Fruit fly (Drosophila melanogaster) whole organism, embryonic: ENCODE results near the gene Or92a.

Experiments
- Adf1 ChIP-seq: fragments of 200-800 bp; sonication (Bioruptor generic); IDR thresholded peaks from 2 replicates; pipeline ENCODE4 v1.3.6; 2022; ENCODE audit warnings: missing biosample characterization, missing genetic modification characterization
- BEAF-32 ChIP-seq: fragments of 200-800 bp; sonication (Bioruptor generic); optimal IDR thresholded peaks from 3 replicates; lab custom pipeline; 2017; ENCODE audit warnings: missing biosample characterization, missing genetic modification characterization, mild to moderate bottlenecking, moderate library complexity, missing genetic modification reagents
- Blimp-1 ChIP-seq: fragments of 200-800 bp; sonication (Bioruptor generic); optimal IDR thresholded peaks from 3 replicates; lab custom pipeline; 2018; ENCODE audit warnings: missing biosample characterization, missing genetic modification characterization, mild to moderate bottlenecking, moderate library complexity, missing genetic modification reagents
- CG13123 ChIP-seq: fragments of 200-800 bp; sonication (Bioruptor generic); optimal IDR thresholded peaks from 2 replicates; lab custom pipeline; 2016; ENCODE audit warnings: missing biosample characterization, missing genetic modification characterization
- CG13287 ChIP-seq: fragments of 200-800 bp; sonication (Bioruptor generic); IDR thresholded peaks from 2 replicates; pipeline ENCODE4 v1.3.6; 2022; ENCODE audit warnings: missing biosample characterization, missing genetic modification characterization; ENCODE audit not compliant: partially characterized antibody
- CG14441 ChIP-seq: fragments of 200-800 bp; sonication (Bioruptor generic); IDR thresholded peaks from 2 replicates; pipeline ENCODE4 v1.3.6; 2022; ENCODE audit warnings: missing biosample characterization, missing genetic modification characterization
- CG1602 ChIP-seq: fragments of 200-800 bp; sonication (Bioruptor generic); optimal IDR thresholded peaks from 3 replicates; lab custom pipeline; 2016; ENCODE audit warnings: missing biosample characterization, missing genetic modification characterization
- CG1603 ChIP-seq: fragments of 200-800 bp; sonication (Bioruptor generic); optimal IDR thresholded peaks from 2 replicates; lab custom pipeline; 2019; ENCODE audit warnings: missing biosample characterization, mild to moderate bottlenecking, missing genetic modification characterization, moderate library complexity
- CG16813 ChIP-seq: fragments of 200-800 bp; sonication (Bioruptor generic); IDR thresholded peaks from 3 replicates; pipeline ENCODE4 v1.3.6; 2022; ENCODE audit warnings: missing biosample characterization, missing genetic modification characterization; ENCODE audit not compliant: partially characterized antibody
- CG17186 ChIP-seq: fragments of 200-800 bp; sonication (Bioruptor generic); optimal IDR thresholded peaks from 3 replicates; lab custom pipeline; 2017; ENCODE audit warnings: missing biosample characterization, missing genetic modification reagents, missing genetic modification characterization
- CG17802 ChIP-seq: fragments of 200-800 bp; sonication (Bioruptor generic); optimal IDR thresholded peaks from 2 replicates; lab custom pipeline; 2018; ENCODE audit warnings: missing biosample characterization, mild to moderate bottlenecking, missing genetic modification characterization, moderate library complexity
- CG32532 ChIP-seq: fragments of 200-800 bp; sonication (Bioruptor generic); IDR thresholded peaks from 2 replicates; pipeline ENCODE4 v1.3.6; 2022; ENCODE audit warnings: missing biosample characterization, missing genetic modification characterization
- CG34376 ChIP-seq: fragments of 200-800 bp; sonication (Bioruptor generic); optimal IDR thresholded peaks from 2 replicates; lab custom pipeline; 2018; ENCODE audit warnings: missing biosample characterization, mild to moderate bottlenecking, missing genetic modification characterization
- CG3726 ChIP-seq: fragments of 200-800 bp; sonication (Bioruptor generic); IDR thresholded peaks from 3 replicates; pipeline ENCODE4, ENCODE4 v1.3.6; 2022; ENCODE audit warnings: missing biosample characterization, missing genetic modification characterization
- CG6689 ChIP-seq: fragments of 200-800 bp; sonication (Bioruptor generic); IDR thresholded peaks from 2 replicates; pipeline ENCODE4 v1.3.6; 2022; ENCODE audit warnings: missing biosample characterization, missing genetic modification characterization
- CG6791 ChIP-seq: fragments of 200-800 bp; sonication (Bioruptor generic); IDR thresholded peaks from 3 replicates; pipeline ENCODE4 v1.3.6; 2022; ENCODE audit warnings: missing biosample characterization, missing genetic modification characterization; ENCODE audit not compliant: partially characterized antibody
- CG8388 ChIP-seq: fragments of 200-800 bp; sonication (Bioruptor generic); optimal IDR thresholded peaks from 2 replicates; lab custom pipeline; 2019; ENCODE audit warnings: missing biosample characterization, mild to moderate bottlenecking, missing genetic modification characterization, moderate library complexity
- CG9215 ChIP-seq: fragments of 200-800 bp; sonication (Bioruptor generic); IDR thresholded peaks from 2 replicates; pipeline ENCODE4 v1.3.6; 2022; ENCODE audit warnings: missing biosample characterization, missing genetic modification characterization
- CHES-1-like ChIP-seq: fragments of 200-800 bp; sonication (Bioruptor generic); optimal IDR thresholded peaks from 2 replicates; lab custom pipeline; 2016; ENCODE audit warnings: missing biosample characterization, missing genetic modification characterization
- Dek ChIP-seq: fragments of 200-800 bp; sonication (Bioruptor generic); optimal IDR thresholded peaks from 3 replicates; lab custom pipeline; 2019; ENCODE audit warnings: missing biosample characterization, mild to moderate bottlenecking, missing genetic modification characterization, moderate library complexity
- Dip2 ChIP-seq: fragments of 200-800 bp; sonication (Bioruptor generic); IDR thresholded peaks from 2 replicates; pipeline ENCODE4 v1.3.6; 2022; ENCODE audit warnings: missing biosample characterization, missing genetic modification characterization
- Dp ChIP-seq: fragments of 200-800 bp; sonication (Bioruptor generic); optimal IDR thresholded peaks from 2 replicates; lab custom pipeline; 2018; ENCODE audit warnings: missing biosample characterization, mild to moderate bottlenecking, missing genetic modification characterization, moderate library complexity
- Dref ChIP-seq: fragments of 200-800 bp; sonication (Bioruptor generic); IDR thresholded peaks from 2 replicates; pipeline ENCODE4 v1.3.6; 2022; ENCODE audit warnings: missing biosample characterization, missing genetic modification characterization
- E2f2 ChIP-seq: fragments of 200-800 bp; sonication (Bioruptor generic); IDR thresholded peaks from 2 replicates; pipeline ENCODE4 v1.3.6; 2022; ENCODE audit warnings: missing biosample characterization, missing genetic modification characterization
- Ets65A ChIP-seq: fragments of 200-800 bp; sonication (Bioruptor generic); peaks from one replicate; lab custom pipeline; 2016; ENCODE audit warnings: missing biosample characterization, missing genetic modification characterization
- HLH4C ChIP-seq: fragments of 200-800 bp; sonication (Bioruptor generic); IDR thresholded peaks from 3 replicates; pipeline ENCODE4 v1.3.6; 2022; ENCODE audit warnings: missing biosample characterization, missing genetic modification characterization; ENCODE audit not compliant: partially characterized antibody
- HmgZ ChIP-seq: fragments of 200-800 bp; sonication (Bioruptor generic); optimal IDR thresholded peaks from 2 replicates; lab custom pipeline; 2018; ENCODE audit warnings: missing biosample characterization, mild to moderate bottlenecking, missing genetic modification characterization
- Lim3 ChIP-seq: fragments of 200-800 bp; sonication (Bioruptor generic); IDR thresholded peaks from 2 replicates; pipeline ENCODE4 v1.3.6; 2022; ENCODE audit warnings: missing biosample characterization, missing genetic modification characterization
- MBD-R2 ChIP-seq: fragments of 200-800 bp; sonication (Bioruptor generic); IDR thresholded peaks from 2 replicates; pipeline ENCODE4 v1.3.6; 2022; ENCODE audit warnings: missing biosample characterization, missing genetic modification characterization
- Myb ChIP-seq: fragments of 200-800 bp; sonication (Bioruptor generic); optimal IDR thresholded peaks from 2 replicates; lab custom pipeline; 2016; ENCODE audit warnings: missing biosample characterization, missing genetic modification characterization
- Scr ChIP-seq: fragments of 200-800 bp; sonication (Bioruptor generic); IDR thresholded peaks from 2 replicates; pipeline ENCODE4 v1.3.6; 2022; ENCODE audit warnings: missing biosample characterization, missing genetic modification characterization; ENCODE audit not compliant: partially characterized antibody
- Tbp ChIP-seq: fragments of >200 bp; optimal IDR thresholded peaks from 2 replicates; lab custom pipeline; 2018; ENCODE audit warnings: missing biosample characterization, missing genetic modification characterization
- amos ChIP-seq: fragments of 200-800 bp; sonication (Bioruptor generic); IDR thresholded peaks from 2 replicates; pipeline ENCODE4 v1.3.6; 2022; ENCODE audit warnings: missing biosample characterization, missing genetic modification characterization; ENCODE audit not compliant: partially characterized antibody
- ap ChIP-seq: fragments of 200-800 bp; sonication (Bioruptor generic); IDR thresholded peaks from 2 replicates; pipeline ENCODE4 v1.3.6; 2022; ENCODE audit warnings: missing biosample characterization, missing genetic modification characterization
- ci ChIP-seq: fragments of 200-800 bp; sonication (Bioruptor generic); IDR thresholded peaks from 3 replicates; pipeline ENCODE4 v1.3.6; 2022; ENCODE audit warnings: missing biosample characterization, missing genetic modification characterization
- fru ChIP-seq: fragments of >200 bp; optimal IDR thresholded peaks from 2 replicates; lab custom pipeline; 2017
- gcm ChIP-seq: fragments of 200-800 bp; sonication (Bioruptor generic); optimal IDR thresholded peaks from 2 replicates; lab custom pipeline; 2019; ENCODE audit warnings: missing biosample characterization, mild to moderate bottlenecking, missing genetic modification characterization, moderate library complexity
- grn ChIP-seq: fragments of 200-800 bp; sonication (Bioruptor generic); optimal IDR thresholded peaks from 3 replicates; lab custom pipeline; 2017; ENCODE audit warnings: missing biosample characterization, missing genetic modification characterization
- lbe ChIP-seq: fragments of 200-800 bp; sonication (Bioruptor generic); optimal IDR thresholded peaks from 2 replicates; lab custom pipeline; 2016; ENCODE audit warnings: missing biosample characterization, mild to moderate bottlenecking, missing genetic modification characterization
- nau ChIP-seq: fragments of 200-800 bp; sonication (Bioruptor generic); optimal IDR thresholded peaks from 3 replicates; lab custom pipeline; 2017; ENCODE audit warnings: missing biosample characterization, mild to moderate bottlenecking, missing genetic modification characterization, missing genetic modification reagents
- nerfin-2 ChIP-seq: fragments of 200-800 bp; sonication (Bioruptor generic); IDR thresholded peaks from 2 replicates; pipeline ENCODE4 v1.3.6; 2022; ENCODE audit warnings: missing biosample characterization, missing genetic modification characterization; ENCODE audit not compliant: partially characterized antibody
- onecut ChIP-seq: fragments of 200-800 bp; sonication (Bioruptor generic); IDR thresholded peaks from 2 replicates; pipeline ENCODE4 v1.3.6; 2022; ENCODE audit warnings: missing biosample characterization, missing genetic modification characterization
- otp ChIP-seq: fragments of 200-800 bp; sonication (Bioruptor generic); IDR thresholded peaks from 3 replicates; pipeline ENCODE4, ENCODE4 v1.3.6; 2022; ENCODE audit warnings: missing biosample characterization, missing genetic modification characterization
- pnt ChIP-seq: fragments of 200-800 bp; sonication (Bioruptor generic); optimal IDR thresholded peaks from 3 replicates; lab custom pipeline; 2016; ENCODE audit warnings: missing biosample characterization, missing genetic modification characterization
- sens ChIP-seq: fragments of 200-800 bp; sonication (Bioruptor generic); peaks from one replicate; lab custom pipeline; 2016; ENCODE audit warnings: missing biosample characterization, missing genetic modification characterization
- sug ChIP-seq: fragments of 200-800 bp; optimal IDR thresholded peaks from 2 replicates; lab custom pipeline; 2019; ENCODE audit warnings: missing biosample characterization, mild to moderate bottlenecking, missing genetic modification characterization, moderate library complexity
- tna ChIP-seq: fragments of 200-800 bp; sonication (Bioruptor generic); IDR thresholded peaks from 2 replicates; pipeline ENCODE4 v1.3.6; 2022; ENCODE audit warnings: missing biosample characterization, missing genetic modification characterization; ENCODE audit not compliant: partially characterized antibody
- unc-4 ChIP-seq: fragments of 200-800 bp; sonication (Bioruptor generic); IDR thresholded peaks from 2 replicates; pipeline ENCODE4 v1.3.6; 2022; ENCODE audit warnings: missing biosample characterization, missing genetic modification characterization; ENCODE audit not compliant: partially characterized antibody
- vvl ChIP-seq: fragments of 200-800 bp; sonication (Bioruptor generic); IDR thresholded peaks from 2 replicates; pipeline ENCODE4 v1.3.6; 2022; ENCODE audit warnings: missing biosample characterization, missing genetic modification characterization

Gene Or92a

DNA sequence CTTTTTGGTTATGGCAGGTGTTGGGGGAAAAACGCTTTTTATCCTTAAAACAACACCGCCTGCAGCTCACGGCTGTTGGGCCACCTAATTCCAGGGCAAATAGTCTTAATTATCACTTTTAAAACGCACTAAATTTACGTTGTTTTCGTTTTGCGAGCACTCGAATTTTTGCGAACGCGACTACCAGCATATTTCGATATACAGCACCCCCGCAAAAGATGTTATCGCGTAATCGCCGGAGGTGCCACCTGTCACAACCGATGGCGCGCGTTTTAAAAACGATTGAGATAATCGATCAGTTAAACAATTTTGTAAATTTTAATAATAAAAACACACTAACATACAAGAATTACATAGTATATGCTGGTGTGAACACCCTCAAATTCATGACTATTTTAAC, 47.5 kb downstream of the Or92a start, which contains the start of gene Stat92E (continued):
- peak; percentile 96 for TF ChIP-seq E2f2 (GFP tag; lab: Robert Waterston, UW)
- 0 out of 2 replicates have a peak, but pooled peaks have one; percentile 40 for TF ChIP-seq MBD-R2 (GFP tag; lab: Robert Waterston, UW)
- TF ChIP-seq CG13287 (GFP tag; lab: Robert Waterston, UW), result peak; percentile 10; the same call in 1 of the 2 replicates
- TF ChIP-seq sug (tag; lab: Kevin White, UChicago), result peak; percentile 90
- no peak for TF ChIP-seq Ets65A
- TF ChIP-seq CG16813 (GFP tag; lab: Robert Waterston, UW), result peak; percentile 35; the same call in 1 of the 3 replicates
- no peak for TF ChIP-seq Adf1 (GFP tag; lab: Robert Waterston, UW)
- TF ChIP-seq Dref (GFP tag; lab: Robert Waterston, UW), result peak; percentile 83
- no peak for TF ChIP-seq CG17802 (tag; lab: Kevin White, UChicago)
- peak; percentile 15; the same call in 1 of the 2 replicates for TF ChIP-seq unc-4 (GFP tag; lab: Robert Waterston, UW)
- no peak for TF ChIP-seq CG6689 (GFP tag; lab: Robert Waterston, UW)
- 0 out of 2 replicates have a peak, but pooled peaks have one; percentile 5 for TF ChIP-seq vvl
- TF ChIP-seq Scr, result peak; percentile 37; the same call in 1 of the 2 replicates
- TF ChIP-seq CG32532 (GFP tag; lab: Robert Waterston, UW), result no peak
- peak; percentile 33; the same call in 1 of the 2 replicates for TF ChIP-seq nerfin-2 (GFP tag; lab: Robert Waterston, UW)
- no peak for TF ChIP-seq fru
- TF ChIP-seq tna (GFP tag; lab: Robert Waterston, UW), result no peak
- TF ChIP-seq CG17186 (GFP tag; lab: Kevin White, UChicago), result peak; percentile 45
- peak; percentile 35 for TF ChIP-seq BEAF-32 (GFP tag; lab: Kevin White, UChicago)
- peak; percentile 95 for TF ChIP-seq Dp (GFP tag; lab: Kevin White, UChicago)
- TF ChIP-seq grn (GFP tag; lab: Kevin White, UChicago), result peak; percentile 87
- TF ChIP-seq CHES-1-like (GFP tag; lab: Kevin White, UChicago), result no peak
- peak; percentile 7 for TF ChIP-seq CG34376 (GFP tag; lab: Kevin White, UChicago)
- peak; percentile 28 for TF ChIP-seq CG1603
- no peak for TF ChIP-seq CG6791
- TF ChIP-seq ci (GFP tag; lab: Robert Waterston, UW), result 0 out of 3 replicates have a peak, but pooled peaks have one; percentile 6
- TF ChIP-seq sens, result peak; percentile 76
- no peak for TF ChIP-seq Tbp (GFP tag; lab: Kevin White, UChicago)
- TF ChIP-seq HLH4C, result peak; percentile 48; the same call in 1 of the 3 replicates
- peak; percentile 22; the same call in 1 of the 2 replicates for TF ChIP-seq amos (GFP tag; lab: Robert Waterston, UW)
- TF ChIP-seq onecut, result peak; percentile 25; the same call in 1 of the 2 replicates

DNA sequence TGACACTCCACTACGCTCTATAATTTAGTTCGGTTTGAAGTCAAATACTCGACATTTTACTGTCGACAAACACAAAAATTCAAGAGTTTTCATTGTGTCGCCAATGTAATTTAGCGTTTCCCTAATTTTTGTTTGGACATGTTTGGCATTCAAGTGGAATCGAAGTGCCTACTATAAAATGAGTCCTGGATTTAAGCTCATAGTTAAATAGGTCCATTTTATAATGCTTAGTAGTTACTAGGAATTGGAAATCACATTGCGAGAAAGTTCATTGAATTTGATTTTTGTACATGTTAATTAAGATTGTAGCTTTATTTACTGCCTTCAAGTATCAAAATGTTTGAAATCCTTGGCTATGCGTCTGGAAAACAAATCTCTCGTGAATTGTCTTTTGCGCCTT, 49.7 kb downstream of the Or92a start, which contains the start of gene att-ORFB:
Gene att-ORFB, minus strand, starts transcription at position 101 of the 400 bp plus-strand sequence.
- TF ChIP-seq CG1602 (GFP tag; lab: Kevin White, UChicago) (no peak), ci (GFP tag; lab: Robert Waterston, UW) (no peak)

DNA sequence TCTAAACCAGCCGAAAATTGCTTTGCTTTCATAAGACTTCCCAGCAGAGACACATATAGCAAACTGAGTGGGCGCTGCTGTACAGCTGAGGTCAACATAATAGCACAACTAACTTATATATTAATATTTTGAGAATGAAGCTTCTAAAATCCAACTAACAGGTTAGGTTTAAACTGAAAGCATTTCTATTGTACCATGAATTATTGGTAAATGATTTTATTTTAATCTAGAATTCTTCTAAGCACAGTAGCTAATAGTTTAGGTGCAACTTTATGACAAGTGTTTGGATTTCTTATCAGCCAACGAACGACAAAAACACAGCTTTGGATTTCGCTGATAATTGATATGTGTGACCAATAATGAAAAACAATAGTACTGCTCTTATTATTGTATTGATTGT, 50.4 kb downstream of the Or92a start:
- no peak for TF ChIP-seq otp
- TF ChIP-seq pnt (GFP tag; lab: Kevin White, UChicago), result peak; percentile 12
- TF ChIP-seq HmgZ, result no peak
- peak; percentile 57 for TF ChIP-seq CG14441 (GFP tag; lab: Robert Waterston, UW)
- TF ChIP-seq Blimp-1, result peak; percentile 43
- no peak for TF ChIP-seq Lim3 (GFP tag; lab: Robert Waterston, UW)
- TF ChIP-seq Dek, result peak; percentile 41
- 0 out of 2 replicates have a peak, but pooled peaks have one; percentile 14 for TF ChIP-seq ap (GFP tag; lab: Robert Waterston, UW)
- peak; percentile 7 for TF ChIP-seq Myb (GFP tag; lab: Kevin White, UChicago)
- peak; percentile 36 for TF ChIP-seq lbe (GFP tag; lab: Kevin White, UChicago)
- peak; percentile 48 for TF ChIP-seq nau (GFP tag; lab: Kevin White, UChicago)
- peak; percentile 15 for TF ChIP-seq CG8388 (GFP tag; lab: Kevin White, UChicago)
- 0 out of 3 replicates have a peak, but pooled peaks have one; percentile 41 for TF ChIP-seq CG3726 (GFP tag; lab: Robert Waterston, UW)
- no peak for TF ChIP-seq CG13123
- peak; percentile 40; the same call in 1 of the 2 replicates for TF ChIP-seq CG9215 (GFP tag; lab: Robert Waterston, UW)
- peak; percentile 17 for TF ChIP-seq gcm (GFP tag; lab: Kevin White, UChicago)
- TF ChIP-seq Dip2, result no peak
